In genomic region chrIV:3653420-3653823, ce11 we compare ENCODE assay signal across 1 worm cellular context.
TF ChIP-seq lines count a peak whose summit lies in the region.

No protein-coding gene starts in this region.

TF ChIP-seq in whole organism, L1 larva, 84 proteins besides CTCF, POLR2A, EP300 and RAD21 (continued from another document):
- TF ChIP-seq sup-37 (GFP tag; optimal IDR thresholded peaks at IDR 0.05; lab: Kevin White, UChicago) (no peak), nhr-90 (tag; optimal IDR thresholded peaks at IDR 0.05; lab: Kevin White, UChicago; ENCODE audit: poor library complexity) (peak; percentile 92), nhr-12 (tag; optimal IDR thresholded peaks at IDR 0.05; lab: Kevin White, UChicago) (no peak), ceh-63 (GFP tag; optimal IDR thresholded peaks at IDR 0.05; lab: Kevin White, UChicago) (no peak), snpc-4 (tag; optimal IDR thresholded peaks at IDR 0.05; lab: Kevin White, UChicago) (no peak), lin-13 (GFP tag; optimal IDR thresholded peaks at IDR 0.05; lab: Kevin White, UChicago) (peak; percentile 7), lin-35 (GFP tag; optimal IDR thresholded peaks at IDR 0.05; lab: Kevin White, UChicago) (peak; percentile 7 to 77), nhr-237 (tag; optimal IDR thresholded peaks at IDR 0.05; lab: Kevin White, UChicago) (no peak), tlp-1 (tag; optimal IDR thresholded peaks at IDR 0.05; lab: Kevin White, UChicago) (no peak), egl-13 (tag; optimal IDR thresholded peaks at IDR 0.05; lab: Kevin White, UChicago) (no peak), unc-130 (tag; optimal IDR thresholded peaks at IDR 0.05; lab: Kevin White, UChicago) (peak; percentile 79), snu-23 (GFP tag; optimal IDR thresholded peaks at IDR 0.05; lab: Kevin White, UChicago) (peak; percentile 81), fkh-8 (tag; optimal IDR thresholded peaks at IDR 0.05; lab: Kevin White, UChicago) (no peak), tbx-2 (tag; optimal IDR thresholded peaks at IDR 0.05; lab: Kevin White, UChicago) (peak; percentile 81), nhr-11 (tag; optimal IDR thresholded peaks at IDR 0.05; lab: Kevin White, UChicago) (no peak), lir-3 (tag; optimal IDR thresholded peaks at IDR 0.05; lab: Kevin White, UChicago; ENCODE audit: poor library complexity) (no peak), zag-1 (tag; optimal IDR thresholded peaks at IDR 0.05; lab: Kevin White, UChicago) (no peak), mep-1 (tag; optimal IDR thresholded peaks at IDR 0.05; lab: Kevin White, UChicago) (peak; percentile 33), ztf-11 (tag; optimal IDR thresholded peaks at IDR 0.05; lab: Kevin White, UChicago) (no peak), ztf-4 (tag; optimal IDR thresholded peaks at IDR 0.05; lab: Kevin White, UChicago) (no peak), elt-2 (tag; optimal IDR thresholded peaks at IDR 0.05; lab: Kevin White, UChicago) (peak; percentile 78), lin-39 (tag; optimal IDR thresholded peaks at IDR 0.05; lab: Kevin White, UChicago) (peak; percentile 49), vab-15 (tag; optimal IDR thresholded peaks at IDR 0.05; lab: Kevin White, UChicago) (peak; percentile 63), nhr-47 (tag; optimal IDR thresholded peaks at IDR 0.05; lab: Kevin White, UChicago) (peak; percentile 68), lsy-2 (tag; optimal IDR thresholded peaks at IDR 0.05; lab: Kevin White, UChicago) (peak; percentile 65 to 94), dpl-1 (GFP tag; optimal IDR thresholded peaks at IDR 0.05; lab: Kevin White, UChicago) (peak in 1 of 3 experiments; percentile 25), mab-9 (GFP tag; IDR thresholded peaks at IDR 0.05; lab: Robert Waterston, UW) (no peak), egl-27 (tag; optimal IDR thresholded peaks at IDR 0.05; lab: Kevin White, UChicago) (no peak), efl-3 (GFP tag; optimal IDR thresholded peaks at IDR 0.05; lab: Kevin White, UChicago) (no peak), skn-1 (tag; optimal IDR thresholded peaks at IDR 0.05; lab: Kevin White, UChicago) (no peak), swsn-7 (tag; optimal IDR thresholded peaks at IDR 0.05; lab: Kevin White, UChicago) (peak; percentile 28), nhr-20 (tag; optimal IDR thresholded peaks at IDR 0.05; lab: Kevin White, UChicago) (peak; percentile 91), nhr-76 (tag; optimal IDR thresholded peaks at IDR 0.05; lab: Kevin White, UChicago) (no peak), alr-1 (tag; optimal IDR thresholded peaks at IDR 0.05; lab: Kevin White, UChicago; ENCODE audit: borderline replicate concordance) (no peak), ceh-90 (tag; optimal IDR thresholded peaks at IDR 0.05; lab: Kevin White, UChicago) (no peak), mef-2 (tag; optimal IDR thresholded peaks at IDR 0.05; lab: Kevin White, UChicago) (no peak), C04F5.9 (tag; optimal IDR thresholded peaks at IDR 0.05; lab: Kevin White, UChicago) (no peak), lin-14 (GFP tag; optimal IDR thresholded peaks at IDR 0.05; lab: Kevin White, UChicago) (peak; percentile 85)
TF ChIP-seq in whole organism, L1 larva: peak in this region for 30.
